Worm (Caenorhabditis elegans) whole organism, midembryonic: ENCODE data around the gene dnc-4.

Source experiments
- T22C8.4 ChIP-seq: fragments of 200-800 bp; sonication (Bioruptor generic); IDR thresholded peaks from 2 replicates; pipeline ENCODE4 v1.3.6; 2022; ENCODE audit warnings: missing genetic modification characterization, missing compliant biosample characterization
- klf-2 ChIP-seq: fragments of 200-800 bp; sonication (Bioruptor generic); conservative IDR thresholded peaks from 2 replicates; pipeline ENCODE4 v1.3.6; 2022; ENCODE audit warnings: missing genetic modification reagents, missing genetic modification characterization, missing compliant biosample characterization
- med-1 ChIP-seq: sonication (generic microtip); optimal IDR thresholded peaks from 2 replicates; lab custom pipeline; 2017; ENCODE audit warnings: missing genetic modification characterization, mild to moderate bottlenecking, missing compliant biosample characterization, antibody characterized with exemption, missing genetic modification reagents; ENCODE audit not compliant: insufficient read depth
- ref-1 ChIP-seq: fragments of 200-800 bp; sonication (Bioruptor generic); conservative IDR thresholded peaks from 2 replicates; pipeline ENCODE4 v1.3.6; 2022; ENCODE audit warnings: missing genetic modification reagents, missing genetic modification characterization, missing compliant biosample characterization
- tab-1 ChIP-seq: fragments of 200-800 bp; sonication (Bioruptor generic); IDR thresholded peaks from 2 replicates; pipeline ENCODE4 v1.3.6; 2022; ENCODE audit warnings: missing genetic modification characterization, missing compliant biosample characterization
- ztf-23 ChIP-seq: fragments of 200-800 bp; sonication (Bioruptor generic); IDR thresholded peaks from 2 replicates; pipeline ENCODE4 v1.3.6; 2022; ENCODE audit warnings: missing genetic modification reagents, missing genetic modification characterization, missing compliant biosample characterization
- ztf-29 ChIP-seq: fragments of 200-800 bp; sonication (Bioruptor generic); IDR thresholded peaks from 2 replicates; pipeline ENCODE4 v1.3.6; 2022; ENCODE audit warnings: missing genetic modification reagents, missing genetic modification characterization, missing compliant biosample characterization

DNA sequence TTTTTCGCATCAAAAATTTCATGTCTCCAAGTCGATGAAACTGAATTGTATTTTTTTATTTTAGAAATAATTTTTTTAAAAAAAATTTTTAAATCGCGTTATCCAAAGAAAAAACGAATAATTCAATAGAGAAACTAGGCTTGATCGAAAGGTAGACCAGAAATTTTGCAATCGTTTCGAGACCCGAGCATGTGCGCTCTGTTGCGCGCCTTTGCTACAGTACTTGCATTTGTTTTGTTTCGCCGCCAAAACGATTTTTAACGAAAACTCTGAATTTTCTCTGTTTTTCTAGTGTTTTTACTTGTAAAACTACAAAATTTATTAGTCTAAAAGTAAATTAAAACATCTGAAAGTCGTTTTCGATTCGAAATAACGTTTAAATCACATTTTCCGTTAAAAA, 41.7 kb upstream of the dnc-4 start:
- TF ChIP-seq ztf-29 (GFP tag; lab: Robert Waterston, UW) (no peak), klf-2 (GFP tag; lab: Robert Waterston, UW) (no peak), tab-1 (no peak), med-1 (no peak), ref-1 (no peak), ztf-23 (no peak), T22C8.4 (no peak)
